Fruit fly (Drosophila melanogaster) whole organism, wandering third instar larva: Measurements from ENCODE around the gene lectin-24A.

ENCODE experiments used
- CG32264 ChIP-seq: fragments of 200-800 bp; sonication (Bioruptor generic); optimal IDR thresholded peaks from 2 replicates; lab custom pipeline; 2016; ENCODE audit warnings: missing biosample characterization, missing genetic modification characterization
- Dfd ChIP-seq: fragments of >200 bp; optimal IDR thresholded peaks from 2 replicates; lab custom pipeline; 2017; ENCODE audit warnings: missing biosample characterization, missing genetic modification characterization
- HLH106 ChIP-seq: fragments of 200-800 bp; optimal IDR thresholded peaks from 3 replicates; lab custom pipeline; 2019; ENCODE audit warnings: missing biosample characterization, mild to moderate bottlenecking, missing genetic modification characterization, moderate library complexity
- Hr78 ChIP-seq: fragments of >200 bp; optimal IDR thresholded peaks from 2 replicates; lab custom pipeline; 2017; ENCODE audit warnings: missing biosample characterization, missing genetic modification characterization
- Myc ChIP-seq: fragments of >200 bp; optimal IDR thresholded peaks from 2 replicates; lab custom pipeline; 2017
- N ChIP-seq: fragments of >200 bp; optimal IDR thresholded peaks from 2 replicates; lab custom pipeline; 2018; ENCODE audit warnings: missing biosample characterization, missing external identifiers, missing genetic modification characterization
- OdsH ChIP-seq: fragments of 200-800 bp; sonication (Bioruptor generic); optimal IDR thresholded peaks from 2 replicates; lab custom pipeline; 2016; ENCODE audit warnings: missing biosample characterization, mild to moderate bottlenecking, missing genetic modification characterization
- Vsx2 ChIP-seq: fragments of 200-300, 225-300 bp; sonication (Bioruptor generic); optimal IDR thresholded peaks from 2 replicates; lab custom pipeline; 2018; ENCODE audit warnings: missing biosample characterization, missing genetic modification characterization; ENCODE audit not compliant: partially characterized antibody
- lola ChIP-seq: fragments of >200 bp; optimal IDR thresholded peaks from 2 replicates; lab custom pipeline; 2017; ENCODE audit warnings: missing biosample characterization, missing genetic modification characterization
- psq ChIP-seq: fragments of 200-800 bp; sonication (Bioruptor generic); optimal IDR thresholded peaks from 3 replicates; lab custom pipeline; 2017; ENCODE audit warnings: missing biosample characterization, mild to moderate bottlenecking, missing genetic modification characterization, moderate library complexity
- rgr ChIP-seq: fragments of 200-800 bp; sonication (Bioruptor generic); optimal IDR thresholded peaks from 3 replicates; lab custom pipeline; 2016; ENCODE audit warnings: missing biosample characterization, mild to moderate bottlenecking, missing genetic modification characterization
- usp ChIP-seq: fragments of >200 bp; optimal IDR thresholded peaks from 2 replicates; lab custom pipeline; 2017; ENCODE audit warnings: missing biosample characterization, missing genetic modification characterization

dm6 chr2L:3668451-3668850 is 49.1 kb downstream of the lectin-24A start, which contains the start of gene Sfp24Ba:
- no peak for TF ChIP-seq Vsx2 (GFP tag; lab: Kevin White, UChicago)
- TF ChIP-seq N (GFP tag; lab: Kevin White, UChicago): no peak
- TF ChIP-seq Hr78: no peak
- TF ChIP-seq Dfd (GFP tag; lab: Kevin White, UChicago): no peak
- TF ChIP-seq rgr (GFP tag; lab: Kevin White, UChicago): no peak
- no peak for TF ChIP-seq lola (GFP tag; lab: Kevin White, UChicago)
- no peak for TF ChIP-seq HLH106 (tag; lab: Kevin White, UChicago)
- TF ChIP-seq psq (GFP tag; lab: Kevin White, UChicago): no peak
- TF ChIP-seq usp: no peak
- TF ChIP-seq OdsH (GFP tag; lab: Kevin White, UChicago): no peak
- TF ChIP-seq CG32264: no peak
- no peak for TF ChIP-seq Myc (lab: Kevin White, UChicago)
